Fruit fly (Drosophila melanogaster) whole organism, pupa: ENCODE measurements around the gene Ugt37A3.
A peak's percentile ranks its signal among the peaks of the same experiment; 100 is the strongest.

Experiments used
- CG10348 ChIP-seq: fragments of 200-800 bp; sonication (Bioruptor generic); IDR thresholded peaks from 2 replicates; pipeline ENCODE4 v1.3.6; 2022; ENCODE audit warnings: missing biosample characterization, missing genetic modification characterization
- CG12605 ChIP-seq: fragments of 200-800 bp; sonication (Bioruptor generic); IDR thresholded peaks from 2 replicates; pipeline ENCODE4 v1.3.6; 2022; ENCODE audit warnings: missing biosample characterization, missing genetic modification characterization
- CG13204 ChIP-seq: fragments of 200-800 bp; sonication (Bioruptor generic); optimal IDR thresholded peaks from 2 replicates; lab custom pipeline; 2018; ENCODE audit warnings: missing biosample characterization, mild to moderate bottlenecking, missing genetic modification characterization, moderate library complexity
- CG14655 ChIP-seq: fragments of 200-800 bp; sonication (Bioruptor generic); optimal IDR thresholded peaks from 3 replicates; lab custom pipeline; 2017; ENCODE audit warnings: mild to moderate bottlenecking, missing biosample characterization, missing genetic modification reagents, missing genetic modification characterization
- CG15710 ChIP-seq: fragments of 200-800 bp; sonication (Bioruptor generic); optimal IDR thresholded peaks from 2 replicates; lab custom pipeline; 2018; ENCODE audit warnings: missing biosample characterization, mild to moderate bottlenecking, missing genetic modification characterization, moderate library complexity
- CG17806 ChIP-seq: fragments of 200-800 bp; sonication (Bioruptor generic); optimal IDR thresholded peaks from 2 replicates; lab custom pipeline; 2018; ENCODE audit warnings: missing biosample characterization, mild to moderate bottlenecking, missing genetic modification characterization, moderate library complexity
- CG32121 ChIP-seq: fragments of 200-800 bp; sonication (Bioruptor generic); IDR thresholded peaks from 2 replicates; pipeline ENCODE4 v1.3.6; 2022; ENCODE audit warnings: missing biosample characterization, missing genetic modification characterization
- CG34367 ChIP-seq: fragments of 200-800 bp; sonication (Bioruptor generic); optimal IDR thresholded peaks from 2 replicates; lab custom pipeline; 2018; ENCODE audit warnings: missing biosample characterization, mild to moderate bottlenecking, missing genetic modification characterization
- CG4496 ChIP-seq: fragments of 200-800 bp; sonication (Bioruptor generic); IDR thresholded peaks from 3 replicates; pipeline ENCODE4 v1.3.6; 2022; ENCODE audit warnings: missing biosample characterization, missing genetic modification characterization
- CG8159 ChIP-seq: fragments of 200-800 bp; sonication (Bioruptor generic); optimal IDR thresholded peaks from 3 replicates; lab custom pipeline; 2018; ENCODE audit warnings: missing biosample characterization, mild to moderate bottlenecking, missing genetic modification characterization, moderate library complexity
- CG8301 ChIP-seq: fragments of 200-800 bp; sonication (Bioruptor generic); optimal IDR thresholded peaks from 2 replicates; lab custom pipeline; 2018; ENCODE audit warnings: missing biosample characterization, mild to moderate bottlenecking, missing genetic modification characterization
- CG9948 ChIP-seq: fragments of 200-800 bp; sonication (Bioruptor generic); optimal IDR thresholded peaks from 2 replicates; lab custom pipeline; 2018; ENCODE audit warnings: missing biosample characterization, mild to moderate bottlenecking, missing genetic modification characterization, moderate library complexity
- D1 ChIP-seq: fragments of 200-800 bp; sonication (Bioruptor generic); optimal IDR thresholded peaks from 2 replicates; lab custom pipeline; 2018; ENCODE audit warnings: missing biosample characterization, mild to moderate bottlenecking, missing genetic modification characterization, moderate library complexity
- EcR ChIP-seq: fragments of 200-800 bp; sonication (Bioruptor generic); optimal IDR thresholded peaks from 3 replicates; lab custom pipeline; 2019; ENCODE audit warnings: missing biosample characterization, missing genetic modification characterization, mild to moderate bottlenecking, moderate library complexity, missing genetic modification reagents
- Ets98B ChIP-seq: fragments of 200-800 bp; sonication (Bioruptor generic); IDR thresholded peaks from 2 replicates; pipeline ENCODE4 v1.3.6; 2022; ENCODE audit warnings: missing biosample characterization, missing genetic modification characterization
- Pif1A ChIP-seq: fragments of 200-800 bp; sonication (Bioruptor generic); optimal IDR thresholded peaks from 3 replicates; lab custom pipeline; 2016; ENCODE audit warnings: missing biosample characterization, missing genetic modification characterization
- Pif1B ChIP-seq: fragments of 200-800 bp; sonication (Bioruptor generic); optimal IDR thresholded peaks from 3 replicates; lab custom pipeline; 2016; ENCODE audit warnings: missing biosample characterization, missing genetic modification characterization
- Snoo ChIP-seq: fragments of 200-800 bp; sonication (Bioruptor generic); optimal IDR thresholded peaks from 3 replicates; lab custom pipeline; 2017; ENCODE audit warnings: missing biosample characterization, mild to moderate bottlenecking, missing genetic modification characterization, inconsistent platforms
- fd96Ca ChIP-seq: fragments of 200-800 bp; sonication (Bioruptor generic); IDR thresholded peaks from 3 replicates; pipeline ENCODE4 v1.3.6; 2022; ENCODE audit warnings: missing biosample characterization, missing genetic modification characterization
- gl ChIP-seq: fragments of 200-800 bp; sonication (Bioruptor generic); optimal IDR thresholded peaks from 2 replicates; lab custom pipeline; 2018; ENCODE audit warnings: missing biosample characterization, mild to moderate bottlenecking, missing genetic modification characterization
- rn ChIP-seq: fragments of 200-800 bp; sonication (Bioruptor generic); IDR thresholded peaks from 2 replicates; pipeline ENCODE4 v1.3.6; 2022; ENCODE audit warnings: missing biosample characterization, missing genetic modification characterization

Gene Ugt37A3

DNA sequence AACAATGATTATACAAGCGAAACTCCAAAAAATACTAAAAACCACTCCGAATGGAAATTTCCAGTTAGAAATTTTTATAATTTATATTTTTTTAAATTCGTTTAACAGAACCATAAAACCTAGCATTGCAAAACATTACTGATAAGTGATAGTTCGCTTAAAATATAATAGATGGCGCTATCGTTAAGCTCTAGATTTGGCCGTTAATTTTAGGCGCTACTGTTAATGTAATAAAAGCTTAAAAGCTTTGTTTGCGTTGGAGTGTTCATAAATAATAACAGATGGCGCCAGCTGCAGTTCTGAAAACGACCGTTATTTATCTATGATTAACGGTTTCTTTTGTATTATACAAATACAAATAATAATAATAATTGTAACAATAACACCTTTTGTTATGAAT, 19.7 kb downstream of the Ugt37A3 start:
- TF ChIP-seq Snoo (no peak), CG13204 (GFP tag; lab: Kevin White, UChicago) (no peak), CG4496 (GFP tag; lab: Robert Waterston, UW) (no peak), gl (tag; lab: Kevin White, UChicago) (no peak), CG10348 (GFP tag; lab: Robert Waterston, UW) (no peak), CG32121 (GFP tag; lab: Robert Waterston, UW) (no peak), CG9948 (tag; lab: Kevin White, UChicago) (no peak), EcR (GFP tag; lab: Kevin White, UChicago) (no peak), CG14655 (GFP tag; lab: Kevin White, UChicago) (no peak), Pif1A (GFP tag; lab: Kevin White, UChicago) (no peak), fd96Ca (GFP tag; lab: Robert Waterston, UW) (no peak), CG12605 (GFP tag; lab: Robert Waterston, UW) (no peak), CG8159 (tag; lab: Kevin White, UChicago) (no peak), D1 (tag; lab: Kevin White, UChicago) (no peak), CG17806 (tag; lab: Kevin White, UChicago) (no peak), CG15710 (no peak), CG8301 (tag; lab: Kevin White, UChicago) (no peak), Pif1B (GFP tag; lab: Kevin White, UChicago) (no peak)

DNA sequence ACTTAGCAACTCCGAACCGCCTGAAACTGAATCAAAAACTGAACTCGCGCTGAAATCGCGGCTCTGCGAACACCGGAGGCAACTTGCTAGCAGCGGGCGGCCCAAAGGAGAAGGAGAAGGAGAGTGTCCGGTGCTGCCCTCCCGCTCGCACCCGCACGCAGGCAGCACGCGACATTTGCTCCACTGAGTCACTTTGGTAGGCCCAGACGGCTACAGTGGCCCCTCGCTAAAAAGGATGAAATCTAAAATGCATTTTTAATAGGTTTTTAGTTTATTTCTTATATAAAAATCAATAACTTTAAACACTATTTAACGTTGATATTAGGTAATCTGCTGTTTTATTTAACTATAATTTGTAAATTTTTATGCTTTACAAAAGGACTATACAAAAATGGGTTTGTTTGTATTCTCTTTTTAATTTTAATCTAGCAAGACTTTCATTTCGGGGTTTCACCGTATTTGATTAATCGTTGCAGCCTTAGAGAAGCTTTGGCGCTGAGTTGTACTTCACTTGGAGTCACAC, 21.0 kb downstream of the Ugt37A3 start, which contains the start of gene Men:
Gene Men (minus strand): TSS at position 51 of the 523 bp plus-strand sequence.
- TF ChIP-seq CG17806 (tag; lab: Kevin White, UChicago) (peak; percentile 28), CG4496 (GFP tag; lab: Robert Waterston, UW) (peak; percentile 75), fd96Ca (GFP tag; lab: Robert Waterston, UW) (peak; percentile 47; the same call in 1 of the 3 replicates), CG34367 (tag; lab: Kevin White, UChicago) (no peak), rn (GFP tag; lab: Robert Waterston, UW) (peak; percentile 57), EcR (GFP tag; lab: Kevin White, UChicago) (no peak), gl (tag; lab: Kevin White, UChicago) (no peak), Ets98B (GFP tag; lab: Robert Waterston, UW) (peak; percentile 25; the same call in 1 of the 2 replicates), CG13204 (GFP tag; lab: Kevin White, UChicago) (peak; percentile 52), CG15710 (peak; percentile 68), CG32121 (GFP tag; lab: Robert Waterston, UW) (peak; percentile 76), D1 (tag; lab: Kevin White, UChicago) (no peak), CG9948 (tag; lab: Kevin White, UChicago) (peak; percentile 56), CG8301 (tag; lab: Kevin White, UChicago) (peak; percentile 47), CG8159 (tag; lab: Kevin White, UChicago) (peak; percentile 65), Snoo (peak; percentile 53), CG14655 (GFP tag; lab: Kevin White, UChicago) (peak; percentile 60), CG12605 (GFP tag; lab: Robert Waterston, UW) (0 out of 2 replicates have a peak, but pooled peaks have one; percentile 33), CG10348 (GFP tag; lab: Robert Waterston, UW) (peak; percentile 45; the same call in 1 of the 2 replicates), Pif1A (GFP tag; lab: Kevin White, UChicago) (peak; percentile 41), Pif1B (GFP tag; lab: Kevin White, UChicago) (peak; percentile 3)

DNA sequence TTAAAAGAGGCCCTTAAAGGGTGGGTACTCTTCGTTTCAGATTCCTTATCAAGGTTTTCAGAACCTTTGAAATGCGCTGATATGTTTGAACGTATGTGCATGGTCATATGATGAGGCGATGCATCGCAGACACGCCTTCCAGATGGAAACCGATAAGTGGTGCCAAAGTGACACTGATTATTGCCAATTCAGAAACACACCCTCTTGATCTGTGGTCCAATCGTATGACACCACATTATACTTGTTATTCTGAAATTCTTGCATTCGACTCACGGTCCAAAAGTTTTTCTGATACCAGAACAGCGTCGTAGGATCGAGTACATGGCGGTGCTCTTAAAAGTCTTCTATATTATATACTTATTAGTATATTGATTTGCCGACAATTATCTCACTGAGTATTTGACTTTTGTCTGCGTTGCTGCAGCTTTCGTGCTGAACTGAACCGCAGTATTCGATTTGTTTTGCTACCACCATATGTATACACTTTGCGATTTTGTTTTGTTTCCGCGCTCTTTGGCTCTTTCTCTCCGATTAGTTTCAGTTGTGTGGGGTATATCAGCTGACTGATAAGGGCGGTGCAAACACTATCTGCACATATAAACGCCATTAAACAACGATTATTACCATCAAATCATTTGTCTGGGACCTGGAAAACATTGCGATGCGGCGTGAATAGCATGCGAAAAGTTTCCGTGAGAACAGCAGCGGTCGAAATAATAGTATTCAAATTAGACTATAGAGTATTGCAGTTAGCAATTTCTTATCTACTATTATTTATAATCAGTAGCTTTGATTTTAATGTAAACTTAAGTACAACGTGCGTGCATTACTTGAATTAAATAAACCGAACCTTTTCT, 22.9 kb downstream of the Ugt37A3 start:
- TF ChIP-seq Ets98B (GFP tag; lab: Robert Waterston, UW) (no peak; the same call in 1 of the 2 replicates), CG15710 (peak; percentile 18), Pif1B (GFP tag; lab: Kevin White, UChicago) (no peak), CG8301 (tag; lab: Kevin White, UChicago) (no peak), CG14655 (GFP tag; lab: Kevin White, UChicago) (peak; percentile 4), CG9948 (tag; lab: Kevin White, UChicago) (no peak), fd96Ca (GFP tag; lab: Robert Waterston, UW) (no peak; the same call in 2 of the 3 replicates)

DNA sequence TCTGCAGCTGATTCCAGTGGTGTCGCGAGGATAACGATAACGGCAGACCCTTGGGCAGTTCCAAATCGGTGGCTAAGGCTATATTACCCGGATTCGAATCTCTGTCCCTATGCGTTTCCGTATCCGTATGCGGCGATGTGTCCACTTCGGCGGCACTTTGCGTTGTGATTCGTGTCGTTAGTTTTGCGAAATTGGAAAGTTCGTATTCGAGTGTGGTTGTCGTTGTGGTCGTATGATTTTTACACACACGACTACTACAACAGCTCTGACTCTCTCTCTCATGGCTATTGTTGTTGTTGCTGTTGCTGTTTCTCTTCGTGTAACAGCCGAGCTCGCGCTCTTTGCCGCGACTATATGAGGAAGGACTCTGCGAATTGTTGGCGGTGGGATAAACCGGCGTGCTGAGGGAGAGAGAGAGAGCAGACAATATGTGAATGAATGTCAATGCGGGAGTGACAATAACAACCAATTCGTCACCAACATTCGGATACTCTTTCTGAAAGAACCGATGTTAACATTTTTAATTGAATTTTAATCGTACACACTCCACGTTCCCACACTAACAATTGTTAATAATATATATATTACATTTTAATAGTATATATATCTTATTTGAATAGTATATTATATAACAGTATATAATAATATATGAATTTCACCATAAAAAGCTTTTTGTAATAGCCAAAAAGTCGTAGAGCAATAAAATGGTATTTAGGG, 23.7 kb downstream of the Ugt37A3 start:
- TF ChIP-seq CG12605 (GFP tag; lab: Robert Waterston, UW), result peak; percentile 61
- peak; percentile 70 for TF ChIP-seq CG15710
- TF ChIP-seq CG14655 (GFP tag; lab: Kevin White, UChicago), result peak; percentile 79
- peak; percentile 60 for TF ChIP-seq D1 (tag; lab: Kevin White, UChicago)
- TF ChIP-seq gl (tag; lab: Kevin White, UChicago), result no peak
- TF ChIP-seq CG9948 (tag; lab: Kevin White, UChicago), result peak; percentile 61
- peak; percentile 71 for TF ChIP-seq Snoo
- TF ChIP-seq CG10348 (GFP tag; lab: Robert Waterston, UW), result no peak
- peak; percentile 47 for TF ChIP-seq CG8301 (tag; lab: Kevin White, UChicago)
- no peak for TF ChIP-seq rn (GFP tag; lab: Robert Waterston, UW)
- peak; percentile 18 for TF ChIP-seq EcR (GFP tag; lab: Kevin White, UChicago)
- TF ChIP-seq fd96Ca (GFP tag; lab: Robert Waterston, UW), result peak; percentile 34; the same call in 1 of the 3 replicates
- peak; percentile 46 for TF ChIP-seq CG34367 (tag; lab: Kevin White, UChicago)
- TF ChIP-seq CG8159 (tag; lab: Kevin White, UChicago), result peak; percentile 78
- TF ChIP-seq CG13204 (GFP tag; lab: Kevin White, UChicago), result peak; percentile 50
- TF ChIP-seq Pif1B (GFP tag; lab: Kevin White, UChicago), result peak; percentile 71
- TF ChIP-seq CG32121 (GFP tag; lab: Robert Waterston, UW), result peak; percentile 52; the same call in 1 of the 2 replicates
- TF ChIP-seq Ets98B (GFP tag; lab: Robert Waterston, UW), result peak; percentile 63
- peak; percentile 27 for TF ChIP-seq Pif1A (GFP tag; lab: Kevin White, UChicago)
- peak; percentile 61 for TF ChIP-seq CG17806 (tag; lab: Kevin White, UChicago)
- peak; percentile 81 for TF ChIP-seq CG4496 (GFP tag; lab: Robert Waterston, UW)
